Fruit fly (Drosophila melanogaster): ENCODE data around the gene CG7730.

The CG7730 gene

dm6 chr3L:17007496-17007895 lies 19.8 kb upstream of the CG7730 start:
- TF ChIP-seq Snoo (tag; optimal IDR thresholded peaks at IDR 0.05) (no peak), CG34367 (tag; optimal IDR thresholded peaks at IDR 0.05) (no peak), CG4496 (GFP tag; IDR thresholded peaks at IDR 0.05) (no peak), CG13204 (GFP tag; optimal IDR thresholded peaks at IDR 0.05) (no peak), CG12605 (GFP tag; IDR thresholded peaks at IDR 0.05) (no peak), CG8301 (tag; optimal IDR thresholded peaks at IDR 0.05) (no peak)

DNA sequence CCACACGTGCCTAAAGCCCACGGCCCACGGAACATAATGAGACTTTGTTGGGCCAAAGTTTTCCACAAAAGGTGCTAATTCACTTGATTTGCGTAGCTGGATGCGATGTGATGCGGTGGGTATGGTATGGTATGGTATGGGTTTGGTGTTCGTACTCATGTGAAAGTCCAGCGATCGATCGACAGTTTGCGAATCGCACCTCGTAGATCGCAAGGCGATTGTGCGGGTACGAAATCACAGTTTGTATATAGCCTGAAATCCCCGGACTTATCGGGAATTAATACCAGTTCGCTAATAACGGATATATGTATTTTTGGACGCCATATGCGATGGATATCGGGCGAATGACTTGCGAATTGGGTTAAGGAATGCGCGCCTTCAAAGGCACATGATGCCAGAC lies 19.4 kb upstream of the CG7730 start:
- TF ChIP-seq CG8301 (tag; optimal IDR thresholded peaks at IDR 0.05) (no peak), CG32121 (GFP tag; IDR thresholded peaks at IDR 0.05) (no peak), fd96Ca (GFP tag; IDR thresholded peaks at IDR 0.05) (no peak), CG13204 (GFP tag; optimal IDR thresholded peaks at IDR 0.05) (no peak), CG14655 (GFP tag; optimal IDR thresholded peaks at IDR 0.05) (no peak), CG17806 (tag; optimal IDR thresholded peaks at IDR 0.05) (no peak), gl (tag; optimal IDR thresholded peaks at IDR 0.05) (no peak), CG10348 (GFP tag; IDR thresholded peaks at IDR 0.05) (no peak), Pif1B (GFP tag; optimal IDR thresholded peaks at IDR 0.05) (no peak)

DNA sequence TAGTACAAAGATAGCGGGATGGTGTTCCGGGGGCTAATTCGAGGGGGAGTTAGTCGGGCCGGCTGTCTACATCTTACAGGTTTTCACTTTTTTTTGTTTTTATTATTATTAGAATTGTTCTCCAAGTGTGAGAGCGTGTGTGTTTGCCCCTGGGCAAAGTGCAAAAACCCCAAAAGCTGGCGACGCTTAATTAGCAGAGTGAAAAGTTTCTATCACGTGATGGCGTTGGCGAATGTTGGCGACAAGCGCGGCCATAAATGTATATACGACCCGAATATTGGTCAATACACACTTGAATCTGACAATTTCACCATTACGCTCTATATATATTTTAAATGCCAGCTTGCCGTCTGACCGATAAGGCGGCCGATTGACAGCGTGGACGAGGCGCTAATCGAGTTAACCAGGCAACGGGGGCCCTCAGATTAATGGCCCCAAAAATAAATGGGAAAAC lies 18.4 kb upstream of the CG7730 start:
- no peak for TF ChIP-seq D1 (tag; optimal IDR thresholded peaks at IDR 0.05)
- no peak for TF ChIP-seq CG17806 (tag; optimal IDR thresholded peaks at IDR 0.05)
- no peak for TF ChIP-seq CG14655 (GFP tag; optimal IDR thresholded peaks at IDR 0.05)
- no peak for TF ChIP-seq CG10348 (GFP tag; IDR thresholded peaks at IDR 0.05)
- TF ChIP-seq Snoo (tag; optimal IDR thresholded peaks at IDR 0.05): no peak
- TF ChIP-seq EcR (GFP tag; optimal IDR thresholded peaks at IDR 0.05): no peak
- TF ChIP-seq CG12605 (GFP tag; IDR thresholded peaks at IDR 0.05): no peak
- TF ChIP-seq rn (GFP tag; IDR thresholded peaks at IDR 0.05): no peak
- TF ChIP-seq Ets98B (GFP tag; IDR thresholded peaks at IDR 0.05): no peak
- no peak for TF ChIP-seq CG34367 (tag; optimal IDR thresholded peaks at IDR 0.05)
- TF ChIP-seq fd96Ca (GFP tag; IDR thresholded peaks at IDR 0.05): no peak

DNA sequence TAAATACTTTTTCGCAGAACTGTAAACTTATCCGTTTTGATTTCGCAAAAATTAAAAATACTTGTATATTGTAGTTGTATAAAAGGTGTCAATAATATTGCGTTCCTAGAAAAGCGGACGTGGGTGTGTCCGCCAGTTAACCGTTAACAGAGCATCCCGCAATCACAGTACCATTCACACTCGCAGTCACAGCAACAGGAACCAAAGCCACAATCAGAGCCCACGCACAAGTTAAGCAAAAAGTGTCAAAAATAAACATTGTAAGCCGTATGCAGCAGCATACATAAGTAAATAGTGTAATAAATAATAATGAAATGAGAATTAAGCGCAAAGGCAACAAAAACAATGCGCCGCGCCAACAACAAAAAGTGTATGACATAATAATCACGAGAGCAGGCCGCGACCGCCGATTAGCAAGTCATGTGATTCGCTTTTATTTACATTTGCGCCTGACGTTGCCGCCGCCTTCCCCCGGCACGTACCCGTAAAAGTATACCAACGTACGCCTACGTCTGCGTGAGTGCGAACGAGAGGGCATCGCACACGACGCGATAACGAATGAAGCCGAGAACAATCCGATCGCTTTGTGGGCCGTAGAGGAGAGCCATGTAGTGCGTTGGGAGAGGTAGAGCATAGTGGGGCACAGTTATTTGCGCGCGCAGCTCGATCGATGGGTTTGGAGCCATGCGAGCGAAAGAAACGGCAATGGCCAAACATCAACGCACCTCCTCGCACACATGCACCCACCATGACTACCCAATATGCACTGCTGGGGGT lies 17.4 kb upstream of the CG7730 start:
- TF ChIP-seq CG12605 (GFP tag; IDR thresholded peaks at IDR 0.05): no peak
- peak; percentile 44 for TF ChIP-seq gl (tag; optimal IDR thresholded peaks at IDR 0.05)
- TF ChIP-seq Pif1A (GFP tag; optimal IDR thresholded peaks at IDR 0.05): peak; percentile 21
- peak; percentile 12 for TF ChIP-seq CG8159 (tag; optimal IDR thresholded peaks at IDR 0.05)
- no peak for TF ChIP-seq CG17806 (tag; optimal IDR thresholded peaks at IDR 0.05)
- peak; percentile 23 for TF ChIP-seq Pif1B (GFP tag; optimal IDR thresholded peaks at IDR 0.05)
- TF ChIP-seq D1 (tag; optimal IDR thresholded peaks at IDR 0.05): no peak
- peak; percentile 67 for TF ChIP-seq Ets98B (GFP tag; IDR thresholded peaks at IDR 0.05)
- TF ChIP-seq CG32121 (GFP tag; IDR thresholded peaks at IDR 0.05): peak; percentile 79
- no peak for TF ChIP-seq CG8301 (tag; optimal IDR thresholded peaks at IDR 0.05)
- peak; percentile 45; the same call in 1 of the 3 replicates for TF ChIP-seq CG4496 (GFP tag; IDR thresholded peaks at IDR 0.05)
- TF ChIP-seq CG34367 (tag; optimal IDR thresholded peaks at IDR 0.05): no peak
- peak; percentile 27 for TF ChIP-seq CG14655 (GFP tag; optimal IDR thresholded peaks at IDR 0.05)
- TF ChIP-seq CG10348 (GFP tag; IDR thresholded peaks at IDR 0.05): no peak
- TF ChIP-seq rn (GFP tag; IDR thresholded peaks at IDR 0.05): no peak
- TF ChIP-seq CG15710 (tag; optimal IDR thresholded peaks at IDR 0.05): no peak
- TF ChIP-seq Snoo (tag; optimal IDR thresholded peaks at IDR 0.05): no peak
- peak; percentile 72; the same call in 2 of the 3 replicates for TF ChIP-seq fd96Ca (GFP tag; IDR thresholded peaks at IDR 0.05)
- peak; percentile 98 for TF ChIP-seq CG13204 (GFP tag; optimal IDR thresholded peaks at IDR 0.05)
- peak; percentile 96 for TF ChIP-seq EcR (GFP tag; optimal IDR thresholded peaks at IDR 0.05)
- TF ChIP-seq CG9948 (tag; optimal IDR thresholded peaks at IDR 0.05): no peak

DNA sequence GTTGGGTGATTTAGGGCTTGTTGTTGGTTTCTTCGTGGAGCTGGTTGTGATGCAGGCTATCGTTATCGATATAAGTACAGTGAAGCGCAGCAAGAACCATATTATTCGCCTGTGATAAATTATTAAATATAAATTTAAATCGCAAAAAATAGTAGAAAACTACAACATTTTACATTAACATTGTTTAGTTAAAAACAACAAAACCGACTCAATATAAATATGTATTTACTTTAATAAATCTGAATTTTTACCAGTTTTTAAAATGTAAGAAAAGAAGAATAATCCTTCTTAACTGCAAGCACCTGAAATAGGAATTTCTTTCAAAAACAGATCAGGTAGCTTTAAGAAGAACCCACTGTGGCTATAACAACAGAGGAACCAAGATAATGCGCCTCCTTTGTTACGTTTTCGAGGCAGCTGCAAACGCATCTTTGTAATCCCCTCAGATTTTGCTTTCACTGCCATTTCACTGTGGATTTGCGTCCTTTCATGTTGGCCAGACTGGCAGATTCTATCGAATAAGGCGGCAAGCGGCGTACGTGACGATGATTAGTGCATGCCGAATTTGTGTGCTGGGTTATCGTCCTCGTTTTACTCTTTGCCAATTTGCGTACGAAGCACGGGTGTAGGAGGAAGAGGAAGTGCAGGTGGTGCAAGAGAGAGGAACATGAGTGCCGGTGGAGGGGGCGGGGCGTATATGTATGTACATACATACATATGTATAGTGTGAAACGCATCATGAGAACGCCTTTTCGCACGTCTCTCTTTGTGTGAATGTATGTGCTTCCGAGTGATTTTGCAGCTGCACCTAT lies 16.6 kb upstream of the CG7730 start:
- peak; percentile 23 for TF ChIP-seq CG9948 (tag; optimal IDR thresholded peaks at IDR 0.05)
- TF ChIP-seq Snoo (tag; optimal IDR thresholded peaks at IDR 0.05): peak; percentile 50
- peak; percentile 24 for TF ChIP-seq CG15710 (tag; optimal IDR thresholded peaks at IDR 0.05)
- TF ChIP-seq CG13204 (GFP tag; optimal IDR thresholded peaks at IDR 0.05): peak; percentile 38
- TF ChIP-seq gl (tag; optimal IDR thresholded peaks at IDR 0.05): no peak
- TF ChIP-seq EcR (GFP tag; optimal IDR thresholded peaks at IDR 0.05): peak; percentile 57
- peak; percentile 56 for TF ChIP-seq CG32121 (GFP tag; IDR thresholded peaks at IDR 0.05)
- TF ChIP-seq CG14655 (GFP tag; optimal IDR thresholded peaks at IDR 0.05): peak; percentile 35
- peak; percentile 49 for TF ChIP-seq CG8159 (tag; optimal IDR thresholded peaks at IDR 0.05)
- peak; percentile 57; the same call in 2 of the 3 replicates for TF ChIP-seq fd96Ca (GFP tag; IDR thresholded peaks at IDR 0.05)
- no peak; the same call in 2 of the 3 replicates for TF ChIP-seq CG4496 (GFP tag; IDR thresholded peaks at IDR 0.05)
- TF ChIP-seq rn (GFP tag; IDR thresholded peaks at IDR 0.05): no peak
- TF ChIP-seq D1 (tag; optimal IDR thresholded peaks at IDR 0.05): no peak
